Worm (Caenorhabditis elegans) whole organism, early embryonic: ENCODE results near the gene T06D8.9.

Experiments used
- B0310.2 ChIP-seq: sonication (generic microtip); optimal IDR thresholded peaks from 2 replicates; lab custom pipeline; 2016; ENCODE audit warnings: mild to moderate bottlenecking, missing genetic modification characterization, missing compliant biosample characterization
- aly-1 ChIP-seq: sonication (generic microtip); optimal IDR thresholded peaks from 2 replicates; lab custom pipeline; 2016; ENCODE audit warnings: missing genetic modification characterization, missing compliant biosample characterization
- ama-1 ChIP-seq: fragments of 150-350 bp; optimal IDR thresholded peaks from 2 replicates; lab custom pipeline; 2014
- ceh-13 ChIP-seq: fragments of 200-800 bp; sonication (Bioruptor generic); optimal IDR thresholded peaks from 2 replicates; lab custom pipeline; 2018; ENCODE audit warnings: mild to moderate bottlenecking, missing genetic modification characterization, missing compliant biosample characterization
- ets-7 ChIP-seq: sonication (generic microtip); optimal IDR thresholded peaks from 2 replicates; lab custom pipeline; 2016; ENCODE audit warnings: missing genotype, missing genetic modification characterization, missing compliant biosample characterization
- flt-1 ChIP-seq: fragments of 200-800 bp; sonication (Bioruptor generic); IDR thresholded peaks from 2 replicates; pipeline ENCODE4 v1.3.6; 2022; ENCODE audit warnings: missing genetic modification characterization, missing compliant biosample characterization
- hmg-4 ChIP-seq: fragments of 200-800 bp; sonication (Bioruptor generic); optimal IDR thresholded peaks from 2 replicates; lab custom pipeline; 2018; ENCODE audit warnings: mild to moderate bottlenecking, missing genetic modification characterization, missing compliant biosample characterization
- pes-1 ChIP-seq: fragments of 200-800 bp; sonication (Bioruptor generic); IDR thresholded peaks from 2 replicates; pipeline ENCODE4 v1.3.6; 2022; ENCODE audit warnings: missing genetic modification reagents, missing genetic modification characterization, missing compliant biosample characterization
- scrt-1 ChIP-seq: fragments of 200-800 bp; sonication (Bioruptor generic); IDR thresholded peaks from 2 replicates; pipeline ENCODE4 v1.3.6; 2022; ENCODE audit warnings: missing genetic modification characterization, missing compliant biosample characterization
- tbx-37 ChIP-seq: fragments of 200-800 bp; sonication (Bioruptor generic); conservative IDR thresholded peaks from 2 replicates; pipeline ENCODE4 v1.3.6; 2022; ENCODE audit warnings: missing genetic modification reagents, missing genetic modification characterization, missing compliant biosample characterization
- tra-4 ChIP-seq: sonication (generic microtip); optimal IDR thresholded peaks from 2 replicates; lab custom pipeline; 2017; ENCODE audit warnings: missing genetic modification characterization, missing compliant biosample characterization

- TF ChIP-seq ama-1 (lab: Kevin White, UChicago), result no peak
- no peak for TF ChIP-seq hmg-4
- TF ChIP-seq ets-7 (tag; lab: Kevin White, UChicago), result no peak
- TF ChIP-seq tra-4 (tag; lab: Kevin White, UChicago), result no peak
- no peak for TF ChIP-seq pes-1 (GFP tag; lab: Robert Waterston, UW)
- TF ChIP-seq flt-1 (GFP tag; lab: Robert Waterston, UW), result no peak
- no peak for TF ChIP-seq aly-1 (tag; lab: Kevin White, UChicago)
- no peak for TF ChIP-seq scrt-1 (GFP tag; lab: Robert Waterston, UW)
- no peak for TF ChIP-seq B0310.2 (tag; lab: Kevin White, UChicago)
- no peak for TF ChIP-seq ceh-13 (GFP tag; lab: Kevin White, UChicago)
- TF ChIP-seq tbx-37, result no peak
Measured at ce11 chrII:11270829-11271228, 31.4 kb downstream of the T06D8.9 start.
